Worm (Caenorhabditis elegans) whole organism, L2 larva: ENCODE results near the gene F14D2.11.

Experiments used
- C34F6.9 ChIP-seq: fragments of 150-350 bp; optimal IDR thresholded peaks from 2 replicates; lab custom pipeline; 2014; ENCODE audit warnings: missing biosample characterization, missing genetic modification characterization
- R02D3.7 ChIP-seq: fragments of 150-350 bp; optimal IDR thresholded peaks from 2 replicates; lab custom pipeline; 2014; ENCODE audit warnings: missing biosample characterization, missing genetic modification characterization
- ZK546.5 ChIP-seq: sonication (generic microtip); optimal IDR thresholded peaks from 2 replicates; lab custom pipeline; 2017; ENCODE audit warnings: missing biosample characterization, missing genetic modification characterization
- ama-1 ChIP-seq: fragments of 150-350 bp; optimal IDR thresholded peaks from 2 replicates; lab custom pipeline; 2018; ENCODE audit warnings: inconsistent platforms
- blmp-1 ChIP-seq: sonication (generic microtip); optimal IDR thresholded peaks from 2 replicates; lab custom pipeline; 2017; ENCODE audit warnings: missing genetic modification characterization, mild to moderate bottlenecking, missing compliant biosample characterization, antibody characterized with exemption, moderate library complexity; ENCODE audit not compliant: insufficient read depth
- ceh-16 ChIP-seq: fragments of 150-350 bp; optimal IDR thresholded peaks from 2 replicates; lab custom pipeline; 2014; ENCODE audit warnings: missing biosample characterization, missing genetic modification characterization
- ceh-82 ChIP-seq: fragments of 150-350 bp; optimal IDR thresholded peaks from 2 replicates; lab custom pipeline; 2014; ENCODE audit warnings: missing biosample characterization, missing genetic modification characterization
- crh-2 ChIP-seq: sonication (generic microtip); optimal IDR thresholded peaks from 2 replicates; lab custom pipeline; 2017; ENCODE audit warnings: missing biosample characterization, missing genetic modification characterization
- dmd-4 ChIP-seq: sonication (generic microtip); optimal IDR thresholded peaks from 2 replicates; lab custom pipeline; 2017; ENCODE audit warnings: missing biosample characterization, missing genetic modification characterization
- egl-27 ChIP-seq: sonication (generic microtip); optimal IDR thresholded peaks from 3 replicates; lab custom pipeline; 2017; ENCODE audit warnings: missing biosample characterization, missing genetic modification reagents, missing genetic modification characterization
- elt-3 ChIP-seq: sonication (generic microtip); optimal IDR thresholded peaks from 2 replicates; lab custom pipeline; 2017; ENCODE audit warnings: missing biosample characterization, missing genetic modification characterization
- fos-1 ChIP-seq: fragments of 150-350 bp; optimal IDR thresholded peaks from 2 replicates; lab custom pipeline; 2014; ENCODE audit warnings: missing biosample characterization, missing genetic modification characterization
- gmeb-1 ChIP-seq: fragments of 150-350 bp; optimal IDR thresholded peaks from 2 replicates; lab custom pipeline; 2014; ENCODE audit warnings: missing biosample characterization, missing genetic modification characterization
- lin-11 ChIP-seq: fragments of 150-350 bp; sonication (generic microtip); optimal IDR thresholded peaks from 2 replicates; lab custom pipeline; 2014; ENCODE audit warnings: missing biosample characterization, missing genetic modification characterization, inconsistent platforms, mixed read lengths
- lin-13 ChIP-seq: fragments of 150-350 bp; optimal IDR thresholded peaks from 2 replicates; lab custom pipeline; 2014; ENCODE audit warnings: missing biosample characterization, missing genetic modification reagents, missing genetic modification characterization
- lin-39 ChIP-seq: fragments of 150-350 bp; optimal IDR thresholded peaks from 2 replicates; lab custom pipeline; 2014; ENCODE audit warnings: missing biosample characterization, missing genetic modification reagents, missing genetic modification characterization
- lsy-2 ChIP-seq, 2 experiments: fragments of 150-350 bp in 1 of 2; sonication (generic microtip) in 1 of 2; optimal IDR thresholded peaks; 2 replicates each; lab custom pipeline; 2014 to 2017; ENCODE audit warnings: missing biosample characterization in 2 of 2, missing genetic modification characterization in 2 of 2
- mdl-1 ChIP-seq, 2 experiments: fragments of 150-350 bp in 1 of 2; sonication (generic microtip) in 1 of 2; optimal IDR thresholded peaks; 2 replicates each; lab custom pipeline; 2017; ENCODE audit warnings: missing biosample characterization in 2 of 2, missing genetic modification characterization in 2 of 2
- nhr-11 ChIP-seq: fragments of 150-350 bp; optimal IDR thresholded peaks from 2 replicates; lab custom pipeline; 2014; ENCODE audit warnings: missing biosample characterization, missing genetic modification characterization
- nhr-12 ChIP-seq: fragments of 150-350 bp; optimal IDR thresholded peaks from 2 replicates; lab custom pipeline; 2014; ENCODE audit warnings: missing biosample characterization, missing genetic modification characterization
- nhr-21 ChIP-seq: fragments of 150-350 bp; optimal IDR thresholded peaks from 2 replicates; lab custom pipeline; 2014; ENCODE audit warnings: missing biosample characterization, missing genetic modification characterization
- nhr-23 ChIP-seq: fragments of 150-350 bp; optimal IDR thresholded peaks from 2 replicates; lab custom pipeline; 2014; ENCODE audit warnings: missing biosample characterization, missing genetic modification reagents, missing genetic modification characterization
- nhr-6 ChIP-seq: fragments of 150-350 bp; optimal IDR thresholded peaks from 2 replicates; lab custom pipeline; 2014; ENCODE audit warnings: missing biosample characterization, missing genetic modification characterization
- nhr-77 ChIP-seq: fragments of 150-350 bp; optimal IDR thresholded peaks from 2 replicates; lab custom pipeline; 2014; ENCODE audit warnings: missing biosample characterization, missing genetic modification characterization
- peb-1 ChIP-seq: fragments of 150-350 bp; optimal IDR thresholded peaks from 2 replicates; lab custom pipeline; 2014; ENCODE audit warnings: missing biosample characterization, missing genetic modification characterization
- sem-4 ChIP-seq: fragments of 150-350 bp; optimal IDR thresholded peaks from 2 replicates; lab custom pipeline; 2014; ENCODE audit warnings: missing biosample characterization, missing genetic modification reagents, missing genetic modification characterization
- skn-1 ChIP-seq: sonication (generic microtip); optimal IDR thresholded peaks from 2 replicates; lab custom pipeline; 2017; ENCODE audit warnings: missing biosample characterization, missing genetic modification characterization
- sma-3 ChIP-seq: sonication (generic microtip); optimal IDR thresholded peaks from 2 replicates; lab custom pipeline; 2016; ENCODE audit warnings: missing genetic modification reagents, missing genetic modification characterization, missing compliant biosample characterization
- sma-9 ChIP-seq, 2 experiments: fragments of 150-350 bp in 1 of 2; sonication (generic microtip) in 1 of 2; optimal IDR thresholded peaks; 2 replicates each; lab custom pipeline; 2014 to 2016; ENCODE audit warnings: missing genetic modification characterization in 2 of 2, mild to moderate bottlenecking in 1 of 2, missing biosample characterization in 1 of 2, missing compliant biosample characterization in 1 of 2, missing genetic modification reagents in 1 of 2, moderate library complexity in 1 of 2
- snpc-4 ChIP-seq: fragments of 150-350 bp; optimal IDR thresholded peaks from 2 replicates; lab custom pipeline; 2014; ENCODE audit warnings: missing biosample characterization, missing genetic modification characterization
- unc-55 ChIP-seq: fragments of 150-350 bp; sonication (generic microtip); optimal IDR thresholded peaks from 3 replicates; lab custom pipeline; 2014; ENCODE audit warnings: missing biosample characterization, missing genetic modification reagents, missing genetic modification characterization
- unc-62 ChIP-seq: fragments of 150-350 bp; optimal IDR thresholded peaks from 2 replicates; lab custom pipeline; 2014; ENCODE audit warnings: missing biosample characterization, missing genetic modification reagents, missing genetic modification characterization
- ztf-1 ChIP-seq: fragments of 200-800 bp; sonication (Bioruptor generic); conservative IDR thresholded peaks from 2 replicates; pipeline ENCODE4 v1.3.6; 2022; ENCODE audit warnings: missing genetic modification characterization, missing compliant biosample characterization
- ztf-11 ChIP-seq: sonication (generic microtip); optimal IDR thresholded peaks from 2 replicates; lab custom pipeline; 2017; ENCODE audit warnings: missing biosample characterization, missing genetic modification characterization
- ztf-4 ChIP-seq: fragments of 150-350 bp; optimal IDR thresholded peaks from 2 replicates; lab custom pipeline; 2014; ENCODE audit warnings: missing biosample characterization, missing genetic modification characterization

F14D2.11 gene

DNA sequence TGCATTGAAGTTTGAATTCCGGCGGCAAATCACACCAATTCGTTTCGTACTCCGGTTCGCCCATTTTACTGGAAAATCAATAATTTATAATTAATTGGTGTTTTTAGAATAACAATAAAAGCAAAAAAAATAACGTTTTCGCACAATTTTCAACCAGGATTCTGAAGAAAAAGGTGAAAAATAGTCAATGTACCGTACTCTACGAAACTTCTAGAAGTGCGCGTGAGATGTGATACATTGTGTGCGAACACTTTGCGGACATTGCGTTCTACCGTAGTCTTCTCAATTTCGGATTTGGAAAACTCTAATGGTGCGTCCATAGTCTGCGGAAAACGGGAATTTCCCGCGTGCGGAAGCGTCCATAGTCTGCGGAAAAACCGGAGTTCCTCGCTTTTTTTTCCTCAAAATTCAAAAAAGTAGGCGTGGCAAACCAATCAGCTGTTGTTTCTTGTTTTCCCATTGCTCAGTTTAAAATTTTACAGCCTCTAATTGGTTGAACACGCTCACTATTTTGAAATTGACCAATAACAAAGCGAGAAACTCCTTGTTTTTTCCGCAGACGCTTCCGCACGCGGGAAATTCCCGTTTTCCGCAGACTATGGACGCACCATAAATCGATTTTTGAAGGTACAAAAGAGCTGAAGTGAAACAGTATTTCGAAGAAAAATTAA, 6.2 kb upstream of the F14D2.11 start, which contains the start of the genes F14D2.14 and bath-29:
Gene F14D2.14 (minus strand): TSS at position 51 of the 671 bp plus-strand sequence.
Gene bath-29 (plus strand): TSS at position 621 of the 671 bp plus-strand sequence.
- TF ChIP-seq unc-62 (GFP tag; lab: Kevin White, UChicago): no peak
- TF ChIP-seq nhr-12 (tag; lab: Kevin White, UChicago): no peak
- no peak for TF ChIP-seq peb-1
- no peak for TF ChIP-seq ztf-4 (tag; lab: Kevin White, UChicago)
- no peak for TF ChIP-seq ceh-16 (tag; lab: Kevin White, UChicago)
- TF ChIP-seq sem-4 (tag; lab: Kevin White, UChicago): no peak
- TF ChIP-seq egl-27 (tag; lab: Kevin White, UChicago): no peak
- TF ChIP-seq gmeb-1 (tag; lab: Kevin White, UChicago): no peak
- TF ChIP-seq sma-9 (GFP tag; optimal IDR thresholded peaks at IDR 0.05; lab: Kevin White, UChicago): no peak
- TF ChIP-seq sma-9 (tag; optimal IDR thresholded peaks at IDR 0.05; lab: Kevin White, UChicago): no peak
- TF ChIP-seq crh-2 (tag; lab: Kevin White, UChicago): no peak
- no peak for TF ChIP-seq skn-1 (tag; lab: Kevin White, UChicago)
- no peak for TF ChIP-seq ztf-1 (GFP tag; lab: Robert Waterston, UW)
- TF ChIP-seq blmp-1 (tag; lab: Kevin White, UChicago): no peak
- TF ChIP-seq R02D3.7 (tag; lab: Kevin White, UChicago): no peak
- TF ChIP-seq fos-1 (tag; lab: Kevin White, UChicago): no peak
- no peak for TF ChIP-seq sma-3 (GFP tag; lab: Kevin White, UChicago)
- no peak for TF ChIP-seq ama-1 (lab: Kevin White, UChicago)
- TF ChIP-seq nhr-23 (tag; lab: Kevin White, UChicago): no peak
- TF ChIP-seq, all 48 proteins: peak for 0

DNA sequence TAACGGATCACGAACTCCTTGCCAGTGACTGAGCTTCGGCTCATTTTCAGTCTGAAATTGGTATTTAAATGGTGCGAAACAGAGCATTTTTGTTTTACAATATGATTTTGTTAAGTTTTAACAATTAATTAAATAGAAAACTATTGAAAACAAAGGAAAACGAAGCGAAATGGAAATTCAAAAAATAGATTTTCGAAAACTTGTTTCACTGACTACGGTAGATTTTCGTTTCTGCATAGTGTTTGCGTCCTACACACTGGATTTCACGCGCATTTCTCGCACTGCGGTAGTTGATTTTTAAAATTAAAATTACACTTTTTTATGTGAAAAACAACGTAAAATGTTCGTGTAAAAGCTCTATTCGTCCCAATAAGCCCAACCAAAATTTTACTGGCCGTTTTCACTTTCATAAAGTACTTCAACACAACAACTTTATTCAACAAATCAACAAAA, 4.5 kb upstream of the F14D2.11 start, which contains the start of gene bath-30:
Gene bath-30 (minus strand): TSS at position 51 of the 453 bp plus-strand sequence.
- TF ChIP-seq ama-1 (lab: Kevin White, UChicago) (no peak), nhr-23 (tag; lab: Kevin White, UChicago) (no peak), lin-11 (no peak), lin-39 (no peak), egl-27 (tag; lab: Kevin White, UChicago) (no peak), ceh-82 (tag; lab: Kevin White, UChicago) (no peak), C34F6.9 (tag; lab: Kevin White, UChicago) (no peak), elt-3 (no peak), ztf-1 (GFP tag; lab: Robert Waterston, UW) (no peak), ztf-11 (no peak), snpc-4 (no peak), sma-3 (GFP tag; lab: Kevin White, UChicago) (no peak), lsy-2 (tag; optimal IDR thresholded peaks at IDR 0.05; lab: Kevin White, UChicago) (no peak), peb-1 (no peak)

DNA sequence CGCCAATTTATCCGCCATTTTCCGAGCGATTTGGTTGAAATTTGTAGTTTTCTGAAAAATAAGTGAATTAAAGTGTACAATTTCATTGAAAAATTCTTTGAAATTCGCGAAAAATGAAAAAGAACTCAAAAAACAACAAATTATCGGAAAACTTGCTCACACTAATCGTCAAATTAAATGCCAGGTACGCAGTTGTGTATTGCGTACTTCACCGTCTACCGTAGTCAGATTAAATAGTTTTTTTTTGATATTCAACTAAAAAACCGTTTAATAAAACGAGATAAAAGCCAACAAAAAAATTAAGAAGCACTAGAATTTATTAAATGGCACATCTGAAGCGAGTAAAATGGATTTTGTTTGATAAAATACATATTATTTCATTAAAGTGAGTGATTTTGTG, 3.0 kb upstream of the F14D2.11 start, which contains the start of gene bath-28:
Gene bath-28 (minus strand): TSS at position 51 of the 400 bp plus-strand sequence.
- TF ChIP-seq nhr-21 (tag; lab: Kevin White, UChicago) (no peak), nhr-6 (no peak), unc-62 (GFP tag; lab: Kevin White, UChicago) (no peak), nhr-77 (tag; lab: Kevin White, UChicago) (no peak), lin-13 (GFP tag; lab: Kevin White, UChicago) (no peak), dmd-4 (tag; lab: Kevin White, UChicago) (no peak), elt-3 (no peak), ZK546.5 (tag; lab: Kevin White, UChicago) (no peak), R02D3.7 (tag; lab: Kevin White, UChicago) (no peak), egl-27 (tag; lab: Kevin White, UChicago) (no peak), lin-39 (no peak), sma-9 (GFP tag; optimal IDR thresholded peaks at IDR 0.05; lab: Kevin White, UChicago) (no peak), sma-9 (tag; optimal IDR thresholded peaks at IDR 0.05; lab: Kevin White, UChicago) (no peak), gmeb-1 (tag; lab: Kevin White, UChicago) (no peak), nhr-11 (tag; lab: Kevin White, UChicago) (no peak), unc-55 (GFP tag; lab: Kevin White, UChicago) (no peak), mdl-1 (tag; optimal IDR thresholded peaks at IDR 0.05; lab: Kevin White, UChicago) (no peak)
